Worm (Caenorhabditis elegans) whole organism, L4 larva: Measurements from ENCODE around the gene T24D8.6.

Source experiments
- F10B5.3 ChIP-seq: sonication (generic microtip); optimal IDR thresholded peaks from 2 replicates; lab custom pipeline; 2016; ENCODE audit warnings: mild to moderate bottlenecking, missing genetic modification characterization, missing compliant biosample characterization
- F26F4.8 ChIP-seq: fragments of 200-800 bp; sonication (Bioruptor generic); conservative IDR thresholded peaks from 2 replicates; pipeline ENCODE4 v1.3.6; 2022; ENCODE audit warnings: missing genetic modification characterization, missing compliant biosample characterization
- F37D6.2 ChIP-seq: sonication (generic microtip); optimal IDR thresholded peaks from 2 replicates; lab custom pipeline; 2016; ENCODE audit warnings: mild to moderate bottlenecking, missing genetic modification characterization, missing compliant biosample characterization
- T20F7.1 ChIP-seq: fragments of 200-800 bp; sonication (Bioruptor generic); optimal IDR thresholded peaks from 2 replicates; lab custom pipeline; 2018; ENCODE audit warnings: mild to moderate bottlenecking, missing genetic modification characterization, missing compliant biosample characterization
- Y105C5A.15 ChIP-seq: fragments of 200-800 bp; sonication (Bioruptor generic); IDR thresholded peaks from 2 replicates; pipeline ENCODE4 v1.3.6; 2022; ENCODE audit warnings: missing genetic modification characterization, missing compliant biosample characterization
- Y48G9A.11 ChIP-seq: fragments of 200-800 bp; sonication (Bioruptor generic); IDR thresholded peaks from 2 replicates; pipeline ENCODE4 v1.3.6; 2022; ENCODE audit warnings: missing genetic modification reagents, missing genetic modification characterization, missing compliant biosample characterization
- Y5F2A.4 ChIP-seq: fragments of 200-800 bp; sonication (Bioruptor generic); optimal IDR thresholded peaks from 2 replicates; lab custom pipeline; 2018; ENCODE audit warnings: mild to moderate bottlenecking, missing genetic modification characterization, missing compliant biosample characterization
- ZK546.5 ChIP-seq, 2 experiments: sonication (generic microtip); optimal IDR thresholded peaks; 2 replicates each; lab custom pipeline; 2017; ENCODE audit warnings: missing biosample characterization in 2 of 2, missing genetic modification characterization in 2 of 2
- aha-1 ChIP-seq: fragments of 150-350 bp; peaks from one replicate; lab custom pipeline; 2014; ENCODE audit warnings: missing biosample characterization, missing genetic modification characterization
- aly-2 ChIP-seq: sonication (generic microtip); optimal IDR thresholded peaks from 2 replicates; lab custom pipeline; 2018; ENCODE audit warnings: missing biosample characterization, missing genetic modification characterization
- ama-1 ChIP-seq: fragments of 150-350 bp; optimal IDR thresholded peaks from 2 replicates; lab custom pipeline; 2014; ENCODE audit warnings: inconsistent platforms, mixed read lengths
- arid-1 ChIP-seq: fragments of 200-800 bp; sonication (Bioruptor generic); conservative IDR thresholded peaks from 2 replicates; pipeline ENCODE4 v1.3.6; 2022; ENCODE audit warnings: missing genetic modification reagents, missing genetic modification characterization, missing compliant biosample characterization
- ceh-20 ChIP-seq: fragments of 200-800 bp; sonication (Bioruptor generic); IDR thresholded peaks from 2 replicates; pipeline ENCODE4 v1.3.6; 2022; ENCODE audit warnings: missing genetic modification reagents, missing genetic modification characterization, missing compliant biosample characterization
- ceh-28 ChIP-seq: fragments of 150-350 bp; optimal IDR thresholded peaks from 2 replicates; lab custom pipeline; 2014; ENCODE audit warnings: missing biosample characterization, missing genetic modification reagents, missing genetic modification characterization
- ceh-62 ChIP-seq: sonication (generic microtip); optimal IDR thresholded peaks from 2 replicates; lab custom pipeline; 2017; ENCODE audit warnings: missing biosample characterization, missing genetic modification characterization
- ces-1 ChIP-seq: fragments of 150-350 bp; sonication (generic microtip); optimal IDR thresholded peaks from 4 replicates; lab custom pipeline; 2014; ENCODE audit warnings: missing biosample characterization, missing genetic modification reagents, missing genetic modification characterization
- cey-2 ChIP-seq: sonication (generic microtip); optimal IDR thresholded peaks from 3 replicates; lab custom pipeline; 2017; ENCODE audit warnings: missing genetic modification characterization, mild to moderate bottlenecking, missing compliant biosample characterization, antibody characterized with exemption, borderline replicate concordance; ENCODE audit not compliant: insufficient read depth
- daf-12 ChIP-seq: fragments of 150-350 bp; optimal IDR thresholded peaks from 2 replicates; lab custom pipeline; 2014; ENCODE audit warnings: missing biosample characterization, missing genetic modification reagents, missing genetic modification characterization
- daf-16 ChIP-seq, 3 experiments: sonication (generic microtip); optimal IDR thresholded peaks; 2 replicates each; lab custom pipeline; 2016 to 2017; ENCODE audit warnings: missing genetic modification characterization in 3 of 3, missing genetic modification reagents in 3 of 3, mild to moderate bottlenecking in 2 of 3, missing compliant biosample characterization in 2 of 3, missing biosample characterization in 1 of 3, moderate library complexity in 1 of 3
- daf-8 ChIP-seq: fragments of 200-800 bp; sonication (Bioruptor generic); IDR thresholded peaks from 2 replicates; pipeline ENCODE4 v1.3.6; 2022; ENCODE audit warnings: missing genetic modification characterization, missing compliant biosample characterization
- gei-8 ChIP-seq: fragments of 200-800 bp; sonication (Bioruptor generic); optimal IDR thresholded peaks from 2 replicates; lab custom pipeline; 2018; ENCODE audit warnings: mild to moderate bottlenecking, missing genetic modification characterization, missing compliant biosample characterization
- hif-1 ChIP-seq, 2 experiments: sonication (generic microtip); optimal IDR thresholded peaks; 2 replicates each; lab custom pipeline; 2016 to 2017; ENCODE audit warnings: missing compliant biosample characterization in 2 of 2, missing genetic modification characterization in 2 of 2, missing genetic modification reagents in 2 of 2, missing genotype in 2 of 2, mild to moderate bottlenecking in 1 of 2
- hlh-30 ChIP-seq: sonication (generic microtip); optimal IDR thresholded peaks from 2 replicates; lab custom pipeline; 2017; ENCODE audit warnings: antibody characterized with exemption, mild to moderate bottlenecking, missing genetic modification characterization, missing compliant biosample characterization; ENCODE audit not compliant: insufficient read depth
- lin-1 ChIP-seq: fragments of 200-800 bp; sonication (Bioruptor generic); IDR thresholded peaks from 2 replicates; pipeline ENCODE4 v1.3.6; 2022; ENCODE audit warnings: missing genetic modification reagents, missing genetic modification characterization, missing compliant biosample characterization
- lin-13 ChIP-seq: fragments of 150-350 bp; optimal IDR thresholded peaks from 2 replicates; lab custom pipeline; 2014; ENCODE audit warnings: missing biosample characterization, missing genetic modification reagents, missing genetic modification characterization
- lin-29 ChIP-seq: fragments of 200-800 bp; sonication (Bioruptor generic); IDR thresholded peaks from 2 replicates; pipeline ENCODE4 v1.3.6; 2022; ENCODE audit warnings: missing genetic modification reagents, missing genetic modification characterization, missing compliant biosample characterization
- lir-3 ChIP-seq: sonication (generic microtip); optimal IDR thresholded peaks from 2 replicates; lab custom pipeline; 2016; ENCODE audit warnings: mild to moderate bottlenecking, missing genetic modification characterization, missing compliant biosample characterization
- lsy-2 ChIP-seq, 2 experiments: fragments of 150-350 bp in 1 of 2; sonication (generic microtip) in 1 of 2; optimal IDR thresholded peaks; 2 replicates each; lab custom pipeline; 2014 to 2017; ENCODE audit warnings: missing biosample characterization in 2 of 2, missing genetic modification characterization in 2 of 2
- madf-9 ChIP-seq: fragments of 200-800 bp; sonication (Bioruptor generic); conservative IDR thresholded peaks from 2 replicates; pipeline ENCODE4 v1.3.6; 2022; ENCODE audit warnings: missing genetic modification reagents, missing genetic modification characterization, missing compliant biosample characterization
- mdl-1 ChIP-seq, 2 experiments: fragments of 150-350 bp in 1 of 2; sonication (generic microtip) in 1 of 2; optimal IDR thresholded peaks; 2 replicates each; lab custom pipeline; 2014 to 2017; ENCODE audit warnings: missing biosample characterization in 2 of 2, missing genetic modification characterization in 2 of 2
- mdt-29 ChIP-seq: fragments of 200-800 bp; sonication (Bioruptor generic); IDR thresholded peaks from 2 replicates; pipeline ENCODE4 v1.3.6; 2022; ENCODE audit warnings: missing genetic modification reagents, missing genetic modification characterization, missing compliant biosample characterization
- mep-1 ChIP-seq: fragments of 150-350 bp; sonication (generic microtip); optimal IDR thresholded peaks from 3 replicates; lab custom pipeline; 2014; ENCODE audit warnings: missing biosample characterization, missing genetic modification characterization
- mxl-2 ChIP-seq: fragments of 200-800 bp; sonication (Bioruptor generic); conservative IDR thresholded peaks from 2 replicates; pipeline ENCODE4 v1.3.6; 2022; ENCODE audit warnings: missing genetic modification reagents, missing genetic modification characterization, missing compliant biosample characterization
- nhr-11 ChIP-seq: fragments of 150-350 bp; optimal IDR thresholded peaks from 2 replicates; lab custom pipeline; 2014; ENCODE audit warnings: missing biosample characterization, missing genetic modification characterization
- nhr-111 ChIP-seq: fragments of 200-800 bp; sonication (Bioruptor generic); optimal IDR thresholded peaks from 2 replicates; lab custom pipeline; 2018; ENCODE audit warnings: mild to moderate bottlenecking, missing genetic modification characterization, missing compliant biosample characterization
- nhr-25 ChIP-seq: sonication (generic microtip); optimal IDR thresholded peaks from 2 replicates; lab custom pipeline; 2017; ENCODE audit warnings: missing genetic modification characterization, mild to moderate bottlenecking, missing compliant biosample characterization, antibody characterized with exemption, moderate library complexity, borderline replicate concordance; ENCODE audit not compliant: insufficient read depth
- nhr-28 ChIP-seq: fragments of 150-350 bp; optimal IDR thresholded peaks from 2 replicates; lab custom pipeline; 2014; ENCODE audit warnings: missing biosample characterization, missing genetic modification characterization
- pha-4 ChIP-seq, 2 experiments: fragments of 150-350 bp in 1 of 2; fragments of 200-800 bp in 1 of 2; sonication (Bioruptor generic) in 1 of 2; IDR thresholded peaks in 1 of 2; optimal IDR thresholded peaks in 1 of 2; 2 replicates each; pipeline versions ENCODE4 v1.3.6 to Lab custom; 2014 to 2022; ENCODE audit warnings: missing genetic modification characterization in 2 of 2, missing genetic modification reagents in 2 of 2, missing biosample characterization in 1 of 2, missing compliant biosample characterization in 1 of 2
- sdz-12 ChIP-seq: fragments of 200-800 bp; sonication (Bioruptor generic); optimal IDR thresholded peaks from 2 replicates; lab custom pipeline; 2018; ENCODE audit warnings: mild to moderate bottlenecking, missing genetic modification characterization, missing compliant biosample characterization
- skn-1 ChIP-seq: fragments of 150-350 bp; optimal IDR thresholded peaks from 2 replicates; lab custom pipeline; 2014; ENCODE audit warnings: missing biosample characterization, missing genetic modification characterization
- spr-1 ChIP-seq: sonication (generic microtip); optimal IDR thresholded peaks from 2 replicates; lab custom pipeline; 2016; ENCODE audit warnings: mild to moderate bottlenecking, missing genetic modification characterization, missing compliant biosample characterization
- tra-1 ChIP-seq: fragments of 200-800 bp; sonication (Bioruptor generic); IDR thresholded peaks from 2 replicates; pipeline ENCODE4 v1.3.6; 2022; ENCODE audit warnings: missing genetic modification reagents, missing genetic modification characterization, missing compliant biosample characterization
- unc-130 ChIP-seq: sonication (generic microtip); optimal IDR thresholded peaks from 2 replicates; lab custom pipeline; 2016; ENCODE audit warnings: missing genetic modification reagents, missing genetic modification characterization, missing compliant biosample characterization
- unc-39 ChIP-seq: sonication (generic microtip); optimal IDR thresholded peaks from 2 replicates; lab custom pipeline; 2017; ENCODE audit warnings: missing biosample characterization, missing genetic modification characterization
- unc-62 ChIP-seq, 3 experiments: fragments of 150-350 bp in 1 of 3; sonication (generic microtip); optimal IDR thresholded peaks in 2 of 3; peaks in 1 of 3; 1 replicate in 1 of 3; 2 replicates in 2 of 3; lab custom pipeline; 2014 to 2017; ENCODE audit warnings: missing biosample characterization in 3 of 3, missing genetic modification characterization in 3 of 3, missing genetic modification reagents in 3 of 3, missing genotype in 1 of 3
- zfp-2 ChIP-seq: sonication (generic microtip); optimal IDR thresholded peaks from 2 replicates; lab custom pipeline; 2016; ENCODE audit warnings: mild to moderate bottlenecking, missing genetic modification characterization, missing compliant biosample characterization
- ztf-11 ChIP-seq: fragments of 150-350 bp; optimal IDR thresholded peaks from 2 replicates; lab custom pipeline; 2014; ENCODE audit warnings: missing biosample characterization, missing genetic modification characterization
- ztf-7 ChIP-seq: fragments of 150-350 bp; optimal IDR thresholded peaks from 2 replicates; lab custom pipeline; 2014; ENCODE audit warnings: missing biosample characterization, missing genetic modification characterization

Gene T24D8.6

DNA sequence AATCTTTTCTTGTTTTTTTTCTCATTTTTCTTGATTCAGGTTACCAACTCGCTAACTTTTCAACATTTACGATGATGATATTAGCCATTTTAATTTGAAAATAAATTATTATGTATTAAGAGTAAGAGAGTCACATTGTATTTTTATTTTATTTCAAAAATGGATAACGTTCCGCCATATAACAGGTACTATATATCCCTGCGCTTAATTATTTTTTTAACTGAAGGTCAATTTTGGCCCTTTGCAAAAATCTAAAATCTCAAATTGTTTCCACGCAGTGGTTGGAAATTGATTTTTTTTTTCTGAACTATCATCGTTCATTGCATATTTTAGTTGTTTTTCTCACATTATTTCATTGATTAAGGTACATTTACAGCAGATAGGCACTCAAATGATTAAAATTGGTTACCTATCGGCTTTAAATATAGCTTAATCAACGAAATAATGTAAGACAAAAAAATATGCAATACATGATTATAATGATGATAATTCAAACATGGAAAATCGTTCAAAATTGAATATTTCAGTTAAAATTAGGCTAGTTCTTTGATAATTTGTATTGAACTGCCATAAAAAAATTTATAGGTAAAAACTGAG lies 989 bp downstream of the T24D8.6 start (continued):
- TF ChIP-seq aha-1 (peak; percentile 27), ces-1 (GFP tag; lab: Kevin White, UChicago) (peak; percentile 41), mep-1 (tag; lab: Kevin White, UChicago) (peak; percentile 99), mdt-29 (GFP tag; lab: Robert Waterston, UW) (peak; percentile 44; the same call in 1 of the 2 replicates), ztf-11 (tag; lab: Kevin White, UChicago) (peak; percentile 4), ceh-28 (tag; lab: Kevin White, UChicago) (peak; percentile 62), spr-1 (tag; lab: Kevin White, UChicago) (peak; percentile 95), aly-2 (tag; lab: Kevin White, UChicago) (no peak), nhr-25 (tag; lab: Kevin White, UChicago) (peak; percentile 13), lsy-2 (tag; optimal IDR thresholded peaks at IDR 0.05; lab: Kevin White, UChicago) (peak; percentile 87 to 95), nhr-11 (tag; lab: Kevin White, UChicago) (peak; percentile 70), Y48G9A.11 (GFP tag; lab: Robert Waterston, UW) (no peak), skn-1 (tag; lab: Kevin White, UChicago) (no peak), ztf-7 (tag; lab: Kevin White, UChicago) (peak; percentile 94), ama-1 (lab: Kevin White, UChicago) (no peak), lin-29 (peak; percentile 81), ceh-20 (GFP tag; lab: Robert Waterston, UW) (peak; percentile 82), pha-4 (GFP tag; IDR thresholded peaks at IDR 0.05; lab: Robert Waterston, UW) (peak; percentile 80), pha-4 (tag; optimal IDR thresholded peaks at IDR 0.05; lab: Kevin White, UChicago) (no peak), F26F4.8 (GFP tag; lab: Robert Waterston, UW) (no peak), zfp-2 (tag; lab: Kevin White, UChicago) (peak; percentile 64), mdl-1 (tag; optimal IDR thresholded peaks at IDR 0.05; lab: Kevin White, UChicago) (peak; percentile 84), cey-2 (tag; lab: Kevin White, UChicago) (peak; percentile 59), daf-8 (GFP tag; lab: Robert Waterston, UW) (no peak), arid-1 (GFP tag; lab: Robert Waterston, UW) (peak; percentile 60), Y105C5A.15 (GFP tag; lab: Robert Waterston, UW) (no peak), unc-130 (GFP tag; lab: Kevin White, UChicago) (no peak), hif-1 (tag; optimal IDR thresholded peaks at IDR 0.05; lab: Kevin White, UChicago) (peak; percentile 33 to 50), ceh-62 (tag; lab: Kevin White, UChicago) (no peak), unc-39 (no peak), T20F7.1 (GFP tag; lab: Kevin White, UChicago) (peak; percentile 89), ZK546.5 (tag; optimal IDR thresholded peaks at IDR 0.05; lab: Kevin White, UChicago) (peak in 1 of 2 experiments; percentile 37), nhr-28 (peak; percentile 82), lin-13 (GFP tag; lab: Kevin White, UChicago) (peak; percentile 63), madf-9 (GFP tag; lab: Robert Waterston, UW) (peak; percentile 87), daf-16 (GFP tag; optimal IDR thresholded peaks at IDR 0.05; lab: Kevin White, UChicago) (peak; percentile 80 to 94), daf-16 (tag; optimal IDR thresholded peaks at IDR 0.05; lab: Kevin White, UChicago) (peak; percentile 90), F37D6.2 (tag; lab: Kevin White, UChicago) (peak; percentile 94), gei-8 (GFP tag; lab: Kevin White, UChicago) (no peak), lin-1 (peak; percentile 70; the same call in 1 of the 2 replicates), tra-1 (GFP tag; lab: Robert Waterston, UW) (peak; percentile 56; the same call in 1 of the 2 replicates), Y5F2A.4 (GFP tag; lab: Kevin White, UChicago) (no peak), sdz-12 (no peak), mxl-2 (GFP tag; lab: Robert Waterston, UW) (no peak), nhr-111 (GFP tag; lab: Kevin White, UChicago) (no peak), daf-12 (tag; lab: Kevin White, UChicago) (no peak), lir-3 (tag; lab: Kevin White, UChicago) (peak; percentile 67), hlh-30 (peak; percentile 91), unc-62 (GFP tag; optimal IDR thresholded peaks at IDR 0.05 in 1 of 2; lab: Kevin White, UChicago) (peak in 1 of 2 experiments; percentile 81), unc-62 (tag; optimal IDR thresholded peaks at IDR 0.05; lab: Kevin White, UChicago) (no peak), F10B5.3 (tag; lab: Kevin White, UChicago) (peak; percentile 87)
